Fruit fly (Drosophila melanogaster) whole organism, prepupa: ENCODE results near the gene Tmx3.

Experiments used
- CG10631 ChIP-seq: fragments of 200-800 bp; sonication (Bioruptor generic); optimal IDR thresholded peaks from 2 replicates; lab custom pipeline; 2016; ENCODE audit warnings: missing biosample characterization, missing genetic modification characterization
- CG10669 ChIP-seq: fragments of 200-800 bp; sonication (Bioruptor generic); optimal IDR thresholded peaks from 3 replicates; lab custom pipeline; 2018; ENCODE audit warnings: missing biosample characterization, mild to moderate bottlenecking, missing genetic modification characterization, moderate library complexity
- CG11294 ChIP-seq: fragments of 200-800 bp; sonication (Bioruptor generic); IDR thresholded peaks from 2 replicates; pipeline ENCODE4 v1.3.6; 2022; ENCODE audit warnings: missing biosample characterization, missing genetic modification characterization
- CG11762 ChIP-seq: fragments of 200-800 bp; sonication (Bioruptor generic); optimal IDR thresholded peaks from 3 replicates; lab custom pipeline; 2016; ENCODE audit warnings: missing biosample characterization, missing genetic modification characterization; ENCODE audit not compliant: insufficient read depth
- CG11902 ChIP-seq: fragments of 200-800 bp; sonication (Bioruptor generic); optimal IDR thresholded peaks from 3 replicates; lab custom pipeline; 2016; ENCODE audit warnings: missing biosample characterization, missing genetic modification characterization
- CG15336 ChIP-seq: fragments of 200-800 bp; sonication (Bioruptor generic); IDR thresholded peaks from 2 replicates; pipeline ENCODE4 v1.3.6; 2022; ENCODE audit warnings: missing biosample characterization, missing genetic modification characterization
- CG1621 ChIP-seq: fragments of 200-800 bp; sonication (Bioruptor generic); optimal IDR thresholded peaks from 3 replicates; lab custom pipeline; 2018; ENCODE audit warnings: missing biosample characterization, mild to moderate bottlenecking, missing genetic modification characterization
- CG16779 ChIP-seq: fragments of 200-800 bp; sonication (Bioruptor generic); optimal IDR thresholded peaks from 3 replicates; lab custom pipeline; 2017; ENCODE audit warnings: missing biosample characterization, mild to moderate bottlenecking, missing genetic modification characterization
- CG3032 ChIP-seq: fragments of 200-800 bp; optimal IDR thresholded peaks from 2 replicates; lab custom pipeline; 2019; ENCODE audit warnings: missing biosample characterization, mild to moderate bottlenecking, missing genetic modification characterization, moderate library complexity
- CG31627 ChIP-seq: fragments of 200-800 bp; sonication (Bioruptor generic); optimal IDR thresholded peaks from 3 replicates; lab custom pipeline; 2016; ENCODE audit warnings: missing biosample characterization, missing genetic modification characterization
- CG4318 ChIP-seq: fragments of 200-800 bp; sonication (Bioruptor generic); optimal IDR thresholded peaks from 3 replicates; lab custom pipeline; 2017; ENCODE audit warnings: missing biosample characterization, mild to moderate bottlenecking, missing genetic modification characterization
- CG6163 ChIP-seq: fragments of 200-800 bp; sonication (Bioruptor generic); IDR thresholded peaks from 3 replicates; pipeline ENCODE4 v1.3.6; 2022; ENCODE audit warnings: missing biosample characterization, missing genetic modification characterization
- CG6792 ChIP-seq: fragments of 200-800 bp; sonication (Bioruptor generic); optimal IDR thresholded peaks from 3 replicates; lab custom pipeline; 2016; ENCODE audit warnings: missing biosample characterization, missing genetic modification characterization
- CG8119 ChIP-seq: fragments of 200-800 bp; sonication (Bioruptor generic); IDR thresholded peaks from 3 replicates; pipeline ENCODE4 v1.3.6; 2022; ENCODE audit warnings: missing biosample characterization, missing genetic modification characterization
- CG8319 ChIP-seq: fragments of 200-800 bp; sonication (Bioruptor generic); optimal IDR thresholded peaks from 3 replicates; lab custom pipeline; 2016; ENCODE audit warnings: missing biosample characterization, missing genetic modification characterization
- CG9139 ChIP-seq: fragments of 200-800 bp; sonication (Bioruptor generic); optimal IDR thresholded peaks from 3 replicates; lab custom pipeline; 2017; ENCODE audit warnings: missing biosample characterization, mild to moderate bottlenecking, missing genetic modification characterization
- Eip78C ChIP-seq: fragments of 200-800 bp; sonication (Bioruptor generic); peaks from one replicate; lab custom pipeline; 2016; ENCODE audit warnings: missing biosample characterization, missing genetic modification characterization
- Eip93F ChIP-seq: fragments of 200-800 bp; sonication (Bioruptor generic); optimal IDR thresholded peaks from 2 replicates; lab custom pipeline; 2016; ENCODE audit warnings: missing biosample characterization, mild to moderate bottlenecking, missing genetic modification characterization
- Ets96B ChIP-seq: fragments of 200-800 bp; optimal IDR thresholded peaks from 2 replicates; lab custom pipeline; 2019; ENCODE audit warnings: missing biosample characterization, mild to moderate bottlenecking, missing genetic modification characterization, moderate library complexity
- Hr38 ChIP-seq: sonication (Bioruptor generic); optimal IDR thresholded peaks from 2 replicates; lab custom pipeline; 2016; ENCODE audit warnings: missing biosample characterization, missing genetic modification characterization
- Hr39 ChIP-seq: fragments of 200-800 bp; sonication (Bioruptor generic); optimal IDR thresholded peaks from 2 replicates; lab custom pipeline; 2016; ENCODE audit warnings: missing biosample characterization, missing genetic modification characterization
- Hr4 ChIP-seq: fragments of 200-800 bp; sonication (Bioruptor generic); optimal IDR thresholded peaks from 3 replicates; lab custom pipeline; 2016; ENCODE audit warnings: missing biosample characterization, missing genetic modification characterization
- Met ChIP-seq: fragments of 200-800 bp; sonication (Bioruptor generic); optimal IDR thresholded peaks from 3 replicates; lab custom pipeline; 2016; ENCODE audit warnings: missing biosample characterization, missing genetic modification characterization
- Smox ChIP-seq: fragments of 200-800 bp; sonication (Bioruptor generic); optimal IDR thresholded peaks from 3 replicates; lab custom pipeline; 2016; ENCODE audit warnings: missing biosample characterization, missing genetic modification characterization
- Sox102F ChIP-seq: fragments of 200-800 bp; sonication (Bioruptor generic); optimal IDR thresholded peaks from 2 replicates; lab custom pipeline; 2016; ENCODE audit warnings: missing biosample characterization, mild to moderate bottlenecking, missing genetic modification characterization
- Sox14 ChIP-seq: fragments of 200-800 bp; sonication (Bioruptor generic); optimal IDR thresholded peaks from 3 replicates; lab custom pipeline; 2016; ENCODE audit warnings: missing biosample characterization, missing genetic modification characterization
- Sox15 ChIP-seq: fragments of 200-800 bp; sonication (Bioruptor generic); optimal IDR thresholded peaks from 3 replicates; lab custom pipeline; 2016; ENCODE audit warnings: missing biosample characterization, missing genetic modification characterization
- achi ChIP-seq: fragments of 200-800 bp; sonication (Bioruptor generic); optimal IDR thresholded peaks from 3 replicates; lab custom pipeline; 2016; ENCODE audit warnings: missing biosample characterization, missing genetic modification characterization
- acj6 ChIP-seq: fragments of 200-800 bp; sonication (Bioruptor generic); optimal IDR thresholded peaks from 3 replicates; lab custom pipeline; 2016; ENCODE audit warnings: missing biosample characterization, missing genetic modification characterization
- cyc ChIP-seq: fragments of 200-800 bp; sonication (Bioruptor generic); optimal IDR thresholded peaks from 3 replicates; lab custom pipeline; 2016; ENCODE audit warnings: missing biosample characterization, missing genetic modification characterization
- dac ChIP-seq: fragments of 200-800 bp; sonication (Bioruptor generic); optimal IDR thresholded peaks from 2 replicates; lab custom pipeline; 2017; ENCODE audit warnings: missing biosample characterization, mild to moderate bottlenecking, missing genetic modification characterization
- dsx ChIP-seq: fragments of 200-800 bp; optimal IDR thresholded peaks from 3 replicates; lab custom pipeline; 2019; ENCODE audit warnings: missing biosample characterization, mild to moderate bottlenecking, missing genetic modification characterization, moderate library complexity; ENCODE audit not compliant: poor library complexity, severe bottlenecking
- eg ChIP-seq: fragments of 200-800 bp; sonication (Bioruptor generic); IDR thresholded peaks from 3 replicates; pipeline ENCODE4 v1.3.6; 2022; ENCODE audit warnings: missing biosample characterization, missing genetic modification characterization
- esn ChIP-seq: fragments of 200-800 bp; sonication (Bioruptor generic); optimal IDR thresholded peaks from 2 replicates; lab custom pipeline; 2016; ENCODE audit warnings: missing biosample characterization, mild to moderate bottlenecking, missing genetic modification characterization, moderate library complexity
- fd59A ChIP-seq: fragments of 200-800 bp; sonication (Bioruptor generic); optimal IDR thresholded peaks from 2 replicates; lab custom pipeline; 2017; ENCODE audit warnings: missing biosample characterization, mild to moderate bottlenecking, missing genetic modification characterization, missing genetic modification reagents
- fd85E ChIP-seq: fragments of 200-800 bp; sonication (Bioruptor generic); optimal IDR thresholded peaks from 3 replicates; lab custom pipeline; 2016; ENCODE audit warnings: missing biosample characterization, missing genetic modification characterization
- fkh ChIP-seq: fragments of 200-800 bp; sonication (Bioruptor generic); optimal IDR thresholded peaks from 3 replicates; lab custom pipeline; 2017; ENCODE audit warnings: missing biosample characterization, mild to moderate bottlenecking, missing genetic modification characterization, moderate library complexity
- net ChIP-seq: fragments of 200-800 bp; sonication (Bioruptor generic); optimal IDR thresholded peaks from 3 replicates; lab custom pipeline; 2016; ENCODE audit warnings: missing biosample characterization, missing genetic modification characterization
- salr ChIP-seq, 2 experiments: fragments of 200-800 bp; sonication (Bioruptor generic); optimal IDR thresholded peaks; 3 replicates each; lab custom pipeline; 2016 to 2018; ENCODE audit warnings: missing biosample characterization in 2 of 2, missing genetic modification characterization in 2 of 2, mild to moderate bottlenecking in 1 of 2
- spab ChIP-seq: fragments of 200-800 bp; sonication (Bioruptor generic); optimal IDR thresholded peaks from 2 replicates; lab custom pipeline; 2017; ENCODE audit warnings: missing biosample characterization, mild to moderate bottlenecking, missing genetic modification characterization, missing genetic modification reagents
- ss ChIP-seq, 2 experiments: fragments of 200-800 bp; sonication (Bioruptor generic); optimal IDR thresholded peaks; 2 replicates in 1 of 2; 3 replicates in 1 of 2; lab custom pipeline; 2017 to 2018; ENCODE audit warnings: mild to moderate bottlenecking in 2 of 2, missing biosample characterization in 2 of 2, missing genetic modification characterization in 2 of 2, moderate library complexity in 1 of 2
- svp ChIP-seq: fragments of 200-800 bp; sonication (Bioruptor generic); peaks from one replicate; lab custom pipeline; 2016; ENCODE audit warnings: missing biosample characterization, missing genetic modification characterization
- topi ChIP-seq: fragments of 200-800 bp; sonication (Bioruptor generic); optimal IDR thresholded peaks from 3 replicates; lab custom pipeline; 2016; ENCODE audit warnings: missing biosample characterization, missing genetic modification characterization
- vri ChIP-seq: fragments of 200-800 bp; sonication (Bioruptor generic); optimal IDR thresholded peaks from 3 replicates; lab custom pipeline; 2016; ENCODE audit warnings: missing biosample characterization, mild to moderate bottlenecking, missing genetic modification characterization

Tmx3 gene

DNA sequence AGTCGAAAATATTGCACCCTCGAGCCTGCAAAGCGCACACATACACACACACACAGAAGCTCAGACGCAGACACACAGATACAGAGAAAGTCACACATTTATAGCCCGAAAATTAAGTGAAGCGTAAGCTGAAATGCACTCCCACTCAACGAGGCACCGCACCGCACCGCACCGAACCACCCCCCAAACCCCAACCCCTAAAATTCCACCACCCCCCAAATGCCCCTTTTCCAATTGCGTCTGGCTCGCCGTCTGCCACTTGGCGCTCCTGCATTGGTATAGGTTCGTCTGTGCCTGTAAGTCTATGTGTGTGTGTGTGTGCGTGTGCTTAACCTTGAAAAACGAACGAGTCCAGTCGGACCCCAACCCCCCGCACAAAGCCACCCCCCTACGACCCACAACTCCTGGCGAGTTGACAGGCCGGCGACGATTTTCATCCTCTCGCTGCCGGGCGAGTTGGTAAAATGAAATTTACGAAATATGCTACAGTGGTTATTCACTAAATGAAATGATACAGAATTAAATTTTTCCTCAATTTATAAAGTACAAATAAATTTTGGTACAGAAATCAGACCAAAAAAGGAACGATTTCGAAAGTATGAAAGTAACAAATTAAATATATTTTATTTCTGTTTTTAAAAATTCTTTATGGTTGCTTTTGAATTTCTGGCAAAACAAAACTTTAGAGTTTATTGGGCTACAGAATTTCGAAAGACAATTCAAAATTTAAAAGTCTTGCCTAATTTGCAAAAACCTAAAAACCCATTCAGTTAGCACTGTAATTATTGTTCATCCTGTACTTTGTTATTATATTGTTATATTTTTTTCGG, 46.1 kb upstream of the Tmx3 start (continued):
- TF ChIP-seq CG11762 (GFP tag; lab: Kevin White, UChicago): peak; percentile 28
- TF ChIP-seq achi: peak; percentile 45
- TF ChIP-seq CG10631 (GFP tag; lab: Kevin White, UChicago): peak; percentile 36
- peak; percentile 89 for TF ChIP-seq Eip78C (GFP tag; lab: Kevin White, UChicago)

DNA sequence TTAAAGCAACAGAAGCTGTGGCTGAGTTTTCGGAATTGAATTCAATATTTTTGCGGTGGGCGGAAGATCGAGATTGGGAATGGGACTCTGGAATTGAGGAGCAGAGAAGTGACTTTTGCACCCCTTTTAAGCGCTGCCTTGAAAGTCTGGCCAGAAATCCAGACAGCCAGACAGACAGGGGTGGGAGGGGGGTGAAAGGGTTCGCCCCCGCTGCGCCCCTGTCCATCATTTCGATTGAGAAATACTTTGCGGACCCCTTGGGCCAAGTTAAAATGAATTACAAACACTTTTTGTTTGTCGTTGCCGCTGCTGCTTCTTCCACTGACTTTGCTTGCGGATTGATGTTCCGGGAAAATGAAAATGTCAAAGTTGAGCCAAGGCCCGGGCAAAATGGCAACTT, 45.4 kb upstream of the Tmx3 start:
- no peak for TF ChIP-seq CG6792 (GFP tag; lab: Kevin White, UChicago)

- TF ChIP-seq dac (no peak), Ets96B (tag; lab: Kevin White, UChicago) (peak; percentile 60), Smox (GFP tag; lab: Kevin White, UChicago) (peak; percentile 0), fd85E (GFP tag; lab: Kevin White, UChicago) (no peak), CG16779 (tag; lab: Kevin White, UChicago) (no peak), Sox102F (no peak), fd59A (peak; percentile 3), vri (GFP tag; lab: Kevin White, UChicago) (no peak), CG8319 (GFP tag; lab: Kevin White, UChicago) (peak; percentile 1), salr (GFP tag; optimal IDR thresholded peaks at IDR 0.05; lab: Kevin White, UChicago) (no peak), Hr38 (GFP tag; lab: Kevin White, UChicago) (no peak), CG10669 (GFP tag; lab: Kevin White, UChicago) (no peak), Eip78C (GFP tag; lab: Kevin White, UChicago) (peak; percentile 70), CG9139 (no peak), dsx (peak; percentile 34), Eip93F (GFP tag; lab: Kevin White, UChicago) (no peak), cyc (GFP tag; lab: Kevin White, UChicago) (no peak), acj6 (peak; percentile 46), CG6163 (GFP tag; lab: Robert Waterston, UW) (no peak), CG11762 (GFP tag; lab: Kevin White, UChicago) (no peak), CG31627 (GFP tag; lab: Kevin White, UChicago) (peak; percentile 1), esn (GFP tag; lab: Kevin White, UChicago) (peak; percentile 56), Sox15 (GFP tag; lab: Kevin White, UChicago) (no peak), CG10631 (GFP tag; lab: Kevin White, UChicago) (peak; percentile 64), CG4318 (GFP tag; lab: Kevin White, UChicago) (peak; percentile 1), spab (GFP tag; lab: Kevin White, UChicago) (peak; percentile 67), CG11902 (GFP tag; lab: Kevin White, UChicago) (no peak), Hr39 (GFP tag; lab: Kevin White, UChicago) (peak; percentile 9), Met (GFP tag; lab: Kevin White, UChicago) (peak; percentile 56), CG6792 (GFP tag; lab: Kevin White, UChicago) (peak; percentile 18), net (no peak), ss (GFP tag; optimal IDR thresholded peaks at IDR 0.05; lab: Kevin White, UChicago) (peak; percentile 39 to 40), Hr4 (no peak), CG3032 (peak; percentile 63), Sox14 (GFP tag; lab: Kevin White, UChicago) (no peak), CG8119 (GFP tag; lab: Robert Waterston, UW) (no peak), CG11294 (GFP tag; lab: Robert Waterston, UW) (no peak), svp (peak; percentile 79), fkh (no peak), CG15336 (no peak), eg (GFP tag; lab: Robert Waterston, UW) (no peak), topi (GFP tag; lab: Kevin White, UChicago) (peak; percentile 33), CG1621 (tag; lab: Kevin White, UChicago) (no peak)
Measured at dm6 chr3L:16189058-16189924, 39.6 kb upstream of the Tmx3 start.
